Worm (Caenorhabditis elegans) whole organism, young adult: ENCODE results near the gene K10B3.1.

Source experiments
- C06A6.2 ChIP-seq: fragments of 200-800 bp; sonication (Bioruptor generic); conservative IDR thresholded peaks from 2 replicates; pipeline ENCODE4 v1.3.6; 2022; ENCODE audit warnings: missing genetic modification characterization, missing compliant biosample characterization
- C17E4.6 ChIP-seq: fragments of 200-800 bp; sonication (Bioruptor generic); IDR thresholded peaks from 2 replicates; pipeline ENCODE4 v1.3.6; 2022; ENCODE audit warnings: missing genetic modification reagents, missing genetic modification characterization, missing compliant biosample characterization
- F10E7.11 ChIP-seq: sonication (generic microtip); optimal IDR thresholded peaks from 2 replicates; lab custom pipeline; 2017; ENCODE audit warnings: mild to moderate bottlenecking, missing genetic modification characterization, moderate library complexity, missing compliant biosample characterization
- F49E8.2 ChIP-seq: sonication (generic microtip); optimal IDR thresholded peaks from 3 replicates; lab custom pipeline; 2017; ENCODE audit warnings: missing genetic modification characterization, mild to moderate bottlenecking, missing compliant biosample characterization, antibody characterized with exemption, moderate library complexity; ENCODE audit not compliant: insufficient read depth
- F57A8.1 ChIP-seq: fragments of 200-800 bp; sonication (Bioruptor generic); optimal IDR thresholded peaks from 2 replicates; lab custom pipeline; 2018; ENCODE audit warnings: mild to moderate bottlenecking, missing genetic modification characterization, moderate library complexity, missing compliant biosample characterization
- Y56A3A.18 ChIP-seq: fragments of 200-800 bp; sonication (Bioruptor generic); IDR thresholded peaks from 2 replicates; pipeline ENCODE4 v1.3.6; 2022; ENCODE audit warnings: missing genetic modification reagents, missing genetic modification characterization, missing compliant biosample characterization
- ama-1 ChIP-seq, 3 experiments: fragments of 150-350 bp in 1 of 3; sonication (generic microtip) in 2 of 3; optimal IDR thresholded peaks; 2 replicates each; lab custom pipeline; 2014 to 2018; ENCODE audit warnings: missing biosample characterization in 2 of 3, missing genetic modification characterization in 2 of 3, missing genetic modification reagents in 2 of 3
- aptf-2 ChIP-seq: fragments of 200-800 bp; sonication (Bioruptor generic); conservative IDR thresholded peaks from 2 replicates; pipeline ENCODE4 v1.3.6; 2022; ENCODE audit warnings: missing genetic modification reagents, missing genetic modification characterization, missing compliant biosample characterization
- aptf-3 ChIP-seq: fragments of 200-800 bp; sonication (Bioruptor generic); IDR thresholded peaks from 2 replicates; pipeline ENCODE4 v1.3.6; 2022; ENCODE audit warnings: missing genetic modification characterization, missing compliant biosample characterization
- athp-1 ChIP-seq: sonication (generic microtip); optimal IDR thresholded peaks from 2 replicates; lab custom pipeline; 2017; ENCODE audit warnings: mild to moderate bottlenecking, missing genetic modification characterization, missing compliant biosample characterization
- bed-2 ChIP-seq: fragments of 200-800 bp; sonication (Bioruptor generic); IDR thresholded peaks from 2 replicates; pipeline ENCODE4 v1.3.6; 2022; ENCODE audit warnings: missing genetic modification reagents, missing genetic modification characterization, missing compliant biosample characterization
- cebp-1 ChIP-seq, 2 experiments: fragments of 200-800 bp in 1 of 2; sonication (Bioruptor generic) in 1 of 2; sonication (generic microtip) in 1 of 2; IDR thresholded peaks in 1 of 2; optimal IDR thresholded peaks in 1 of 2; 2 replicates each; pipeline versions ENCODE4 v1.3.6 to Lab custom; 2017 to 2022; ENCODE audit warnings: missing compliant biosample characterization in 2 of 2, missing genetic modification characterization in 2 of 2, mild to moderate bottlenecking in 1 of 2, missing genetic modification reagents in 1 of 2, moderate library complexity in 1 of 2
- cebp-2 ChIP-seq: fragments of 200-800 bp; sonication (Bioruptor generic); IDR thresholded peaks from 2 replicates; pipeline ENCODE4 v1.3.6; 2022; ENCODE audit warnings: missing genetic modification characterization, missing compliant biosample characterization
- chd-7 ChIP-seq: sonication (generic microtip); optimal IDR thresholded peaks from 2 replicates; lab custom pipeline; 2016; ENCODE audit warnings: mild to moderate bottlenecking, missing genetic modification characterization, moderate library complexity, missing compliant biosample characterization
- dpl-1 ChIP-seq: fragments of 150-350 bp; optimal IDR thresholded peaks from 2 replicates; lab custom pipeline; 2014; ENCODE audit warnings: missing biosample characterization, missing genetic modification reagents, missing genetic modification characterization
- egl-18 ChIP-seq: fragments of 200-800 bp; sonication (Bioruptor generic); IDR thresholded peaks from 2 replicates; pipeline ENCODE4 v1.3.6; 2022; ENCODE audit warnings: missing genetic modification reagents, missing genetic modification characterization, missing compliant biosample characterization
- ekl-4 ChIP-seq: fragments of 200-800 bp; sonication (Bioruptor generic); IDR thresholded peaks from 2 replicates; pipeline ENCODE4 v1.3.6; 2022; ENCODE audit warnings: missing genetic modification reagents, missing genetic modification characterization, missing compliant biosample characterization
- ets-4 ChIP-seq: fragments of 200-800 bp; sonication (Bioruptor generic); optimal IDR thresholded peaks from 2 replicates; lab custom pipeline; 2018; ENCODE audit warnings: mild to moderate bottlenecking, missing genetic modification characterization, missing compliant biosample characterization
- hlh-12 ChIP-seq: sonication (generic microtip); optimal IDR thresholded peaks from 2 replicates; lab custom pipeline; 2016; ENCODE audit warnings: missing genetic modification characterization, missing compliant biosample characterization
- hlh-26 ChIP-seq: fragments of 200-800 bp; sonication (Bioruptor generic); conservative IDR thresholded peaks from 2 replicates; pipeline ENCODE4 v1.3.6; 2022; ENCODE audit warnings: missing genetic modification reagents, missing genetic modification characterization, missing compliant biosample characterization
- hmg-1.2 ChIP-seq: fragments of 200-800 bp; sonication (Bioruptor generic); IDR thresholded peaks from 2 replicates; pipeline ENCODE4 v1.3.6; 2022; ENCODE audit warnings: missing genetic modification reagents, missing genetic modification characterization, missing compliant biosample characterization
- hmg-20 ChIP-seq: fragments of 200-800 bp; sonication (Bioruptor generic); IDR thresholded peaks from 2 replicates; pipeline ENCODE4 v1.3.6; 2022; ENCODE audit warnings: missing genetic modification reagents, missing genetic modification characterization, missing compliant biosample characterization
- hsf-1 ChIP-seq: fragments of 200-800 bp; sonication (Bioruptor generic); IDR thresholded peaks from 2 replicates; pipeline ENCODE4 v1.3.6; 2022; ENCODE audit warnings: missing genetic modification reagents, missing genetic modification characterization, missing compliant biosample characterization
- lin-26 ChIP-seq: fragments of 200-800 bp; sonication (Bioruptor generic); IDR thresholded peaks from 2 replicates; pipeline ENCODE4 v1.3.6; 2022; ENCODE audit warnings: missing genetic modification reagents, missing genetic modification characterization, missing compliant biosample characterization
- lir-1 ChIP-seq: fragments of 200-800 bp; sonication (Bioruptor generic); conservative IDR thresholded peaks from 2 replicates; pipeline ENCODE4 v1.3.6; 2022; ENCODE audit warnings: missing genetic modification reagents, missing genetic modification characterization, missing compliant biosample characterization
- madf-6 ChIP-seq: fragments of 200-800 bp; sonication (Bioruptor generic); IDR thresholded peaks from 2 replicates; pipeline ENCODE4 v1.3.6; 2022; ENCODE audit warnings: missing genetic modification reagents, missing genetic modification characterization, missing compliant biosample characterization
- mcd-1 ChIP-seq: fragments of 200-800 bp; sonication (Bioruptor generic); IDR thresholded peaks from 2 replicates; pipeline ENCODE4 v1.3.6; 2022; ENCODE audit warnings: missing genetic modification reagents, missing genetic modification characterization, missing compliant biosample characterization
- nfyb-1 ChIP-seq: fragments of 200-800 bp; sonication (Bioruptor generic); IDR thresholded peaks from 2 replicates; pipeline ENCODE4 v1.3.6; 2022; ENCODE audit warnings: missing genetic modification reagents, missing genetic modification characterization, missing compliant biosample characterization
- nhr-80 ChIP-seq: sonication (generic microtip); optimal IDR thresholded peaks from 2 replicates; lab custom pipeline; 2016; ENCODE audit warnings: missing genetic modification characterization, missing compliant biosample characterization
- repo-1 ChIP-seq: sonication (generic microtip); optimal IDR thresholded peaks from 2 replicates; lab custom pipeline; 2017; ENCODE audit warnings: mild to moderate bottlenecking, missing genetic modification characterization, missing compliant biosample characterization
- rpc-1 ChIP-seq, 2 experiments: fragments of 150-350 bp in 1 of 2; sonication (generic microtip) in 1 of 2; optimal IDR thresholded peaks; 2 replicates each; lab custom pipeline; 2014 to 2018; ENCODE audit warnings: missing biosample characterization in 1 of 2, missing genetic modification characterization in 1 of 2, missing genetic modification reagents in 1 of 2, missing genotype in 1 of 2
- sea-2 ChIP-seq: fragments of 200-800 bp; sonication (Bioruptor generic); IDR thresholded peaks from 2 replicates; pipeline ENCODE4 v1.3.6; 2022; ENCODE audit warnings: missing genetic modification characterization, missing compliant biosample characterization
- snpc-3.4 ChIP-seq: sonication (generic microtip); optimal IDR thresholded peaks from 2 replicates; lab custom pipeline; 2017; ENCODE audit warnings: missing genetic modification characterization, mild to moderate bottlenecking, missing compliant biosample characterization, antibody characterized with exemption, moderate library complexity, missing genotype, missing genetic modification reagents
- snpc-4 ChIP-seq, 5 experiments: fragments of 150-350 bp in 1 of 5; sonication (generic microtip) in 4 of 5; optimal IDR thresholded peaks; 2 replicates each; lab custom pipeline; 2014 to 2018; ENCODE audit warnings: missing genetic modification characterization in 5 of 5, missing biosample characterization in 3 of 5, antibody characterized with exemption in 2 of 5, mild to moderate bottlenecking in 2 of 5, missing compliant biosample characterization in 2 of 5, missing genotype in 2 of 5, moderate library complexity in 2 of 5, missing genetic modification reagents in 1 of 5
- tbx-9 ChIP-seq: sonication (generic microtip); optimal IDR thresholded peaks from 2 replicates; lab custom pipeline; 2016; ENCODE audit warnings: borderline replicate concordance, missing genetic modification characterization, inconsistent platforms, missing compliant biosample characterization
- tlf-1 ChIP-seq: fragments of 200-800 bp; sonication (Bioruptor generic); optimal IDR thresholded peaks from 2 replicates; lab custom pipeline; 2018; ENCODE audit warnings: mild to moderate bottlenecking, missing genetic modification characterization, missing compliant biosample characterization
- zim-3 ChIP-seq: sonication (generic microtip); optimal IDR thresholded peaks from 2 replicates; lab custom pipeline; 2017; ENCODE audit warnings: mild to moderate bottlenecking, missing genetic modification characterization, moderate library complexity, missing compliant biosample characterization
- ztf-22 ChIP-seq: fragments of 200-800 bp; sonication (Bioruptor generic); optimal IDR thresholded peaks from 2 replicates; lab custom pipeline; 2018; ENCODE audit warnings: mild to moderate bottlenecking, missing genetic modification characterization, moderate library complexity, missing compliant biosample characterization
- ztf-26 ChIP-seq: sonication (generic microtip); optimal IDR thresholded peaks from 2 replicates; lab custom pipeline; 2017; ENCODE audit warnings: missing genetic modification characterization, missing compliant biosample characterization
- ztf-28 ChIP-seq: fragments of 200-800 bp; sonication (Bioruptor generic); IDR thresholded peaks from 2 replicates; pipeline ENCODE4 v1.3.6; 2022; ENCODE audit warnings: missing genetic modification reagents, missing genetic modification characterization, missing compliant biosample characterization
- ztf-3 ChIP-seq: fragments of 200-800 bp; sonication (Bioruptor generic); optimal IDR thresholded peaks from 2 replicates; lab custom pipeline; 2018; ENCODE audit warnings: mild to moderate bottlenecking, missing genetic modification characterization, missing compliant biosample characterization

The K10B3.1 gene

DNA sequence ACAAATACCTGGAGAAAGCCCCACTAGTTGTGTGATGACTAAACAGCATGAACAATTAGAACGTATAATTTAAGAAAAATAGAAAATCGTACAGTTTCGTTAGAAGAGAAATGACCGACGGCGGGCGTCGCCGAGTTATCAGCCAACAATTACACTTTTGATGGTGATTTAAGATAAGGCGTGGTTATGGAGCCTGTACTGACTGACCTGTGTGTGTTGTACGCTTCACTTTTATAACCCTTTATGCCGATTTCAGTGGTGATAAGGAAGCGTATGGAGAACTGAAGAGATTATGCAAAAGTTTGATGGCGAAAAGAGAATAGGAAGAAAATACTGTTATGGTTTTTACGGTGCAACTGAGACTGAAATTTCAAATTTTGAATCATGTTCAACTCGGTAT, 17.8 kb downstream of the K10B3.1 start (continued):
- no peak for TF ChIP-seq F57A8.1 (GFP tag; lab: Kevin White, UChicago)
- no peak for TF ChIP-seq aptf-2 (GFP tag; lab: Robert Waterston, UW)
- TF ChIP-seq sea-2 (GFP tag; lab: Robert Waterston, UW), result no peak
- TF ChIP-seq F49E8.2 (tag; lab: Kevin White, UChicago), result no peak
- no peak for TF ChIP-seq mcd-1
- TF ChIP-seq lin-26 (GFP tag; lab: Robert Waterston, UW), result no peak
- TF ChIP-seq aptf-3, result no peak
- no peak for TF ChIP-seq tlf-1 (GFP tag; lab: Kevin White, UChicago)
- no peak for TF ChIP-seq repo-1 (tag; lab: Kevin White, UChicago)
- no peak for TF ChIP-seq snpc-4 (GFP tag; optimal IDR thresholded peaks at IDR 0.05; lab: Kevin White, UChicago)
- no peak for TF ChIP-seq snpc-4 (tag; optimal IDR thresholded peaks at IDR 0.05; lab: Kevin White, UChicago)
- TF ChIP-seq ekl-4 (GFP tag; lab: Robert Waterston, UW), result no peak
- no peak for TF ChIP-seq madf-6 (GFP tag; lab: Robert Waterston, UW)
- no peak for TF ChIP-seq C17E4.6 (GFP tag; lab: Robert Waterston, UW)
- no peak for TF ChIP-seq snpc-3.4
- no peak for TF ChIP-seq hlh-12 (tag; lab: Kevin White, UChicago)
- TF ChIP-seq C06A6.2 (GFP tag; lab: Robert Waterston, UW), result no peak
- peak; percentile 18 for TF ChIP-seq ets-4 (GFP tag; lab: Kevin White, UChicago)
- TF ChIP-seq ztf-28, result no peak
- no peak for TF ChIP-seq nfyb-1
- no peak for TF ChIP-seq Y56A3A.18 (GFP tag; lab: Robert Waterston, UW)
- no peak for TF ChIP-seq dpl-1 (GFP tag; lab: Kevin White, UChicago)
- TF ChIP-seq nhr-80, result peak; percentile 96
- TF ChIP-seq ztf-22 (GFP tag; lab: Kevin White, UChicago), result peak; percentile 45
- no peak for TF ChIP-seq ztf-26 (tag; lab: Kevin White, UChicago)
- TF ChIP-seq lir-1, result no peak
- no peak for TF ChIP-seq hlh-26 (GFP tag; lab: Robert Waterston, UW)
- TF ChIP-seq chd-7, result no peak
- no peak for TF ChIP-seq egl-18 (GFP tag; lab: Robert Waterston, UW)
- no peak for TF ChIP-seq cebp-2 (GFP tag; lab: Robert Waterston, UW)
- TF ChIP-seq athp-1 (tag; lab: Kevin White, UChicago), result no peak
- no peak for TF ChIP-seq bed-2 (GFP tag; lab: Robert Waterston, UW)
- no peak for TF ChIP-seq ztf-3 (GFP tag; lab: Kevin White, UChicago)
- TF ChIP-seq hmg-1.2 (GFP tag; lab: Robert Waterston, UW), result no peak

DNA sequence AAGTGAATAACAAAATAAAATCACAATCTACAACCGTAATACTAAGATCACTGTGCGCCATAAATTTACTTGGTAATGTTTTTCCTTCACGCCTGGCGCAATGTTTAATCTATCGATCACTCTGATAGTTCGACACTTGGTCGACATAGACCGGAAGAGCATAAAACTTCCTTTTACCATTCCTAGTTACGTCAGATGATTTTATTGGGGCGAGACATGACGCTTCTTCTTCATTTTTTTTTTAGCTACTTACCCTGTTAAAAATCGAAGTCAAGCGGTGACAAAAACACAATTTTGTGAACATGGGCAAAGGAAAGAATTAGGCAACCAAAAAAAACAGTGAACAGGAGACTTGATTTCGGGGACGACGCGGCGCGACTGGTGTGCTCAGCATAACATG, 19.3 kb downstream of the K10B3.1 start:
- no peak for TF ChIP-seq repo-1 (tag; lab: Kevin White, UChicago)
- TF ChIP-seq nhr-80, result peak; percentile 75

DNA sequence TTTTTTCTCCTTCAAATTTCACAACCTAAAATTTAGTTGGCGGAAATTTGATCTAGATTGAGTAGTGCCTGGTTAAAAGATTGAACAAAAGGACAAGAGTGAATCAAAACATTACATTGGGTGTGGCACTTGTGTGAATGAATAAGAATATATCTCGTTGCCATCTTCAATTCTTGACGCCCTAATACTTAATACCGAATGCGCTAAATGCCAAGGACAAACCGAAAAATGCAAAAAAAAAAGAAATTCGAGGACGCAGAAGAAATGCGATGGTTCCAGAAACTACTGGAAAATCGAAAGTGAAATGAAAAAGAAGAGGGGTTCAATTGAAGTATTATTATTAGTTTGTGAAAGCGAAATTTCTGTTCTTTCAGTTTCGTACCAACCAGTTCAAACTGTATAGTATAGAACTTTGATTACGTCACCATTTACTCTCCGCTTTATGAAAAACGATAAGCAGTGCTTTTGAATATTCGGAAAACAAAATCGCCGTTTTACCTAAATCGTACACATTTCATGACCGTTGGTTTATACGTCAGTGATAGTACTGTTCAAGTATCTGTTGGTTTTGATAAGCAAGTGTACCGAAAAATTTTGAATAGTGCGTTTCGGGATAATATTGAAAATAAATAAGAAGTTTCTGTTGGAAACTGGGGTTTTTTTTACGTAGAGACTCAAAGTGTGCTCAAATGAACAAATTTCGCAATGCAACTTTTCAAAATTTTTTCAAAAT, 20.0 kb downstream of the K10B3.1 start:
- TF ChIP-seq ama-1 (optimal IDR thresholded peaks at IDR 0.05; lab: Kevin White, UChicago) (no peak), ama-1 (GFP tag; optimal IDR thresholded peaks at IDR 0.05; lab: Kevin White, UChicago) (no peak), F10E7.11 (tag; lab: Kevin White, UChicago) (no peak), rpc-1 (optimal IDR thresholded peaks at IDR 0.05; lab: Kevin White, UChicago) (peak; percentile 26), rpc-1 (tag; optimal IDR thresholded peaks at IDR 0.05; lab: Kevin White, UChicago) (no peak), zim-3 (no peak), bed-2 (GFP tag; lab: Robert Waterston, UW) (no peak), hsf-1 (GFP tag; lab: Robert Waterston, UW) (peak; percentile 39; the same call in 1 of the 2 replicates), tbx-9 (tag; lab: Kevin White, UChicago) (no peak), hmg-20 (GFP tag; lab: Robert Waterston, UW) (no peak), cebp-1 (GFP tag; IDR thresholded peaks at IDR 0.05; lab: Robert Waterston, UW) (no peak), cebp-1 (tag; optimal IDR thresholded peaks at IDR 0.05; lab: Kevin White, UChicago) (peak; percentile 22)
